Worm (Caenorhabditis elegans) whole organism, L2 larva: ENCODE measurements around the gene F10E9.5.

ENCODE experiments used
- ama-1 ChIP-seq: fragments of 150-350 bp; optimal IDR thresholded peaks from 2 replicates; lab custom pipeline; 2018; ENCODE audit warnings: inconsistent platforms
- egl-27 ChIP-seq: sonication (generic microtip); optimal IDR thresholded peaks from 3 replicates; lab custom pipeline; 2017; ENCODE audit warnings: missing biosample characterization, missing genetic modification reagents, missing genetic modification characterization
- fos-1 ChIP-seq: fragments of 150-350 bp; optimal IDR thresholded peaks from 2 replicates; lab custom pipeline; 2014; ENCODE audit warnings: missing biosample characterization, missing genetic modification characterization
- lin-13 ChIP-seq: fragments of 150-350 bp; optimal IDR thresholded peaks from 2 replicates; lab custom pipeline; 2014; ENCODE audit warnings: missing biosample characterization, missing genetic modification reagents, missing genetic modification characterization
- nhr-11 ChIP-seq: fragments of 150-350 bp; optimal IDR thresholded peaks from 2 replicates; lab custom pipeline; 2014; ENCODE audit warnings: missing biosample characterization, missing genetic modification characterization
- nhr-6 ChIP-seq: fragments of 150-350 bp; optimal IDR thresholded peaks from 2 replicates; lab custom pipeline; 2014; ENCODE audit warnings: missing biosample characterization, missing genetic modification characterization
- ztf-11 ChIP-seq: sonication (generic microtip); optimal IDR thresholded peaks from 2 replicates; lab custom pipeline; 2017; ENCODE audit warnings: missing biosample characterization, missing genetic modification characterization

ce11 chrIII:8305816-8306215 is 1.6 kb upstream of the F10E9.5 start:
- TF ChIP-seq ztf-11 (tag; lab: Kevin White, UChicago) (no peak), lin-13 (GFP tag; lab: Kevin White, UChicago) (no peak), egl-27 (no peak), ama-1 (lab: Kevin White, UChicago) (no peak), fos-1 (tag; lab: Kevin White, UChicago) (no peak), nhr-6 (tag; lab: Kevin White, UChicago) (no peak), nhr-11 (tag; lab: Kevin White, UChicago) (no peak)
